Fruit fly (Drosophila melanogaster) Kc167 (cell line): ENCODE measurements around the gene CG34298.

ENCODE experiments used
- Myc ChIP-seq: fragments of >200 bp; optimal IDR thresholded peaks from 2 replicates; lab custom pipeline; 2017; ENCODE audit warnings: missing external identifiers
- Sin3A ChIP-seq: fragments of >200 bp; optimal IDR thresholded peaks from 2 replicates; lab custom pipeline; 2018; ENCODE audit warnings: missing external identifiers
- h ChIP-seq: fragments of >200 bp; optimal IDR thresholded peaks from 3 replicates; lab custom pipeline; 2018; ENCODE audit warnings: missing external identifiers
- insv ChIP-seq: fragments of >200 bp; optimal IDR thresholded peaks from 3 replicates; lab custom pipeline; 2018; ENCODE audit warnings: missing external identifiers
- psq ChIP-seq: fragments of >200 bp; optimal IDR thresholded peaks from 2 replicates; lab custom pipeline; 2017; ENCODE audit warnings: missing external identifiers
- ttk ChIP-seq: sonication (Bioruptor generic); optimal IDR thresholded peaks from 2 replicates; lab custom pipeline; 2017; ENCODE audit warnings: missing external identifiers

- no peak for TF ChIP-seq psq (lab: Kevin White, UChicago)
- no peak for TF ChIP-seq ttk (lab: Kevin White, UChicago)
- TF ChIP-seq Sin3A = no peak
- TF ChIP-seq Myc = no peak
- no peak for TF ChIP-seq h (lab: Kevin White, UChicago)
- no peak for TF ChIP-seq insv (lab: Kevin White, UChicago)
These were observed 22.9 kb downstream of the CG34298 start, which contains the start of the genes RpS28a and Axn for dm6 chr3R:30022452-30023028.
